Worm (Caenorhabditis elegans): ENCODE results near the gene F36H12.9.
"Not testable (repeated sequence)": the region's sequence is repeated elsewhere in the genome, so short reads cannot be mapped to it uniquely, and the experiment has no call there.

DNA sequence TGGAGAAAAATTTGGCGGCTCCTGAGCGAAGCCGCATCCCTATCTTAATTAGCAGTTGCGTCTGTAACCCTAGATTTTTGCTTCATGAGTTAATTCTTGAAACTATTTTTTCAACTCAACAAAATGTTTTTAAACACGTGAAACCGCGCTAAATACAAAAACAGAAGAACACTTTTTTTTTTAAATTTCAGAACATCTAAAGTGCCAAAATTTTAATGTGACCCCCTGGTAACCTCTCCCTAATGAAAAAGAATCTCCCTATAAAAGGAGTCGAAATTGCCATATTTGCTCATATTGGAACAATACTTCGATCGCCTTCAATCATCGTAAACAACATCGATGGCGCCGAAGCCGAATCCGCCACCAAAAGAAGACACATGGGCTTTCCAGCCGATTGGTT, 30.3 kb upstream of the F36H12.9 start, which contains the start of gene nsph-4.1:
- not testable (repeated sequence) for TF ChIP-seq dmd-9 (GFP tag; IDR thresholded peaks at IDR 0.05); hif-1 (tag; optimal IDR thresholded peaks at IDR 0.05); nhr-6 (tag; optimal IDR thresholded peaks at IDR 0.05); skn-1 (tag; optimal IDR thresholded peaks at IDR 0.05); unc-39 (tag; optimal IDR thresholded peaks at IDR 0.05); lin-39 (tag; optimal IDR thresholded peaks at IDR 0.05); cey-2 (tag; optimal IDR thresholded peaks at IDR 0.05; ENCODE audit: borderline replicate concordance, insufficient read depth); daf-19 (GFP tag; conservative IDR thresholded peaks at IDR 0.05)

Measured in whole organism, L4 larva.